Fruit fly (Drosophila melanogaster): ENCODE measurements around the gene CG14073.
A peak's percentile ranks its signal among the peaks of the same experiment; 100 is the strongest.

Gene CG14073

dm6 chr3L:18801194-18801695 lies 19.2 kb downstream of the CG14073 start, which contains the start of gene ftz-f1 (continued):
- TF ChIP-seq mirr (GFP tag; optimal IDR thresholded peaks at IDR 0.05), result peak; percentile 85
- no peak for TF ChIP-seq disco-r (GFP tag; optimal IDR thresholded peaks at IDR 0.05)
- TF ChIP-seq Bgb (GFP tag; IDR thresholded peaks at IDR 0.05; ENCODE audit: partially characterized antibody), result peak; percentile 97
- TF ChIP-seq B-H1 (GFP tag; IDR thresholded peaks at IDR 0.05), result no peak
- TF ChIP-seq MESR4 (GFP tag; optimal IDR thresholded peaks at IDR 0.05), result no peak
- no peak for TF ChIP-seq CG18262 (tag; optimal IDR thresholded peaks at IDR 0.05)
- TF ChIP-seq CG6813 (GFP tag; optimal IDR thresholded peaks at IDR 0.05), result peak; percentile 31
- peak; percentile 32 for TF ChIP-seq Nf-YB (GFP tag; optimal IDR thresholded peaks at IDR 0.05)
- no peak for TF ChIP-seq CG4820 (GFP tag; optimal IDR thresholded peaks at IDR 0.05)
- no peak for TF ChIP-seq pho (GFP tag; optimal IDR thresholded peaks at IDR 0.05)
- TF ChIP-seq Trl (optimal IDR thresholded peaks at IDR 0.05), result peak in 1 of 2 experiments; percentile 58
- TF ChIP-seq Trl (GFP tag; optimal IDR thresholded peaks at IDR 0.05), result no peak
- TF ChIP-seq sob (GFP tag; IDR thresholded peaks at IDR 0.05), result peak; percentile 62; the same call in 1 of the 2 replicates
- TF ChIP-seq Jarid2 (GFP tag; optimal IDR thresholded peaks at IDR 0.05), result no peak
- peak; percentile 8 for TF ChIP-seq Bdp1 (GFP tag; optimal IDR thresholded peaks at IDR 0.05)
- no peak for TF ChIP-seq wek (GFP tag; optimal IDR thresholded peaks at IDR 0.05)
- no peak for TF ChIP-seq psq (GFP tag; optimal IDR thresholded peaks at IDR 0.05)
- TF ChIP-seq kah (GFP tag; optimal IDR thresholded peaks at IDR 0.05), result no peak
- peak; percentile 32; the same call in 1 of the 3 replicates for TF ChIP-seq CG34422 (GFP tag; IDR thresholded peaks at IDR 0.05)
- no peak for TF ChIP-seq ttk (GFP tag; IDR thresholded peaks at IDR 0.05)
- TF ChIP-seq CG10274 (GFP tag; optimal IDR thresholded peaks at IDR 0.05), result no peak
- no peak for TF ChIP-seq CG11085 (GFP tag; IDR thresholded peaks at IDR 0.05)
- no peak for TF ChIP-seq ssp (GFP tag; IDR thresholded peaks at IDR 0.05)
- TF ChIP-seq D19A (tag; optimal IDR thresholded peaks at IDR 0.05), result no peak
- no peak for TF ChIP-seq ATbp (GFP tag; optimal IDR thresholded peaks at IDR 0.05)
- TF ChIP-seq D (optimal IDR thresholded peaks at IDR 0.05), result no peak
- TF ChIP-seq D (GFP tag; optimal IDR thresholded peaks at IDR 0.05), result no peak
- TF ChIP-seq Eip74EF (GFP tag; optimal IDR thresholded peaks at IDR 0.05), result no peak
- no peak for TF ChIP-seq tap (tag; optimal IDR thresholded peaks at IDR 0.05)
- peak; percentile 4 for TF ChIP-seq CG4707 (GFP tag; optimal IDR thresholded peaks at IDR 0.05)
- TF ChIP-seq CG17359 (tag; optimal IDR thresholded peaks at IDR 0.05), result no peak
- no peak for TF ChIP-seq hkb (optimal IDR thresholded peaks at IDR 0.05)
- 0 out of 2 replicates have a peak, but pooled peaks have one; percentile 11 for TF ChIP-seq hkb (GFP tag; IDR thresholded peaks at IDR 0.05)
- no peak for TF ChIP-seq CG8765 (GFP tag; IDR thresholded peaks at IDR 0.05)
- TF ChIP-seq Pdp1 (GFP tag; optimal IDR thresholded peaks at IDR 0.05), result peak in 1 of 2 experiments; percentile 96
- peak; percentile 47 for TF ChIP-seq pfk (GFP tag; optimal IDR thresholded peaks at IDR 0.05)
- TF ChIP-seq da (GFP tag; optimal IDR thresholded peaks at IDR 0.05), result no peak
- TF ChIP-seq CG18599 (GFP tag; optimal IDR thresholded peaks at IDR 0.05), result peak; percentile 2
- TF ChIP-seq Dbx (GFP tag; IDR thresholded peaks at IDR 0.05), result 0 out of 3 replicates have a peak, but pooled peaks have one; percentile 53
- no peak for TF ChIP-seq danr (GFP tag; IDR thresholded peaks at IDR 0.05)
- TF ChIP-seq CG3838 (GFP tag; optimal IDR thresholded peaks at IDR 0.05), result no peak
- TF ChIP-seq CG2678 (tag; optimal IDR thresholded peaks at IDR 0.05), result no peak
- TF ChIP-seq Fer1 (GFP tag; optimal IDR thresholded peaks at IDR 0.05), result peak; percentile 71
- TF ChIP-seq CG10979 (tag; optimal IDR thresholded peaks at IDR 0.05), result no peak
- no peak for TF ChIP-seq Antp (GFP tag; optimal IDR thresholded peaks at IDR 0.05)
- peak; percentile 94 for TF ChIP-seq CG42726 (GFP tag; IDR thresholded peaks at IDR 0.05; ENCODE audit: partially characterized antibody)
- TF ChIP-seq CG6854 (GFP tag; optimal IDR thresholded peaks at IDR 0.05), result no peak
- TF ChIP-seq Usf (GFP tag; optimal IDR thresholded peaks at IDR 0.05), result no peak
- TF ChIP-seq CG7357 (GFP tag; IDR thresholded peaks at IDR 0.05), result no peak
- TF ChIP-seq stwl (tag; optimal IDR thresholded peaks at IDR 0.05), result peak; percentile 42
- TF ChIP-seq dmrt11E (tag; optimal IDR thresholded peaks at IDR 0.05), result no peak

All from whole organism, embryonic.